Worm (Caenorhabditis elegans) whole organism, young adult: ENCODE measurements around the gene srsx-40.

Source experiments
- B0261.1 ChIP-seq: sonication (generic microtip); optimal IDR thresholded peaks from 2 replicates; lab custom pipeline; 2016; ENCODE audit warnings: mild to moderate bottlenecking, missing genetic modification characterization, moderate library complexity, missing compliant biosample characterization
- F49E8.2 ChIP-seq: sonication (generic microtip); optimal IDR thresholded peaks from 3 replicates; lab custom pipeline; 2017; ENCODE audit warnings: missing genetic modification characterization, mild to moderate bottlenecking, missing compliant biosample characterization, antibody characterized with exemption, moderate library complexity; ENCODE audit not compliant: insufficient read depth
- T07F8.4 ChIP-seq: sonication (generic microtip); optimal IDR thresholded peaks from 2 replicates; lab custom pipeline; 2016; ENCODE audit warnings: mild to moderate bottlenecking, missing genetic modification characterization, moderate library complexity, missing compliant biosample characterization
- ama-1 ChIP-seq, 3 experiments: fragments of 150-350 bp in 1 of 3; sonication (generic microtip) in 2 of 3; optimal IDR thresholded peaks; 2 replicates each; lab custom pipeline; 2014 to 2018; ENCODE audit warnings: missing biosample characterization in 2 of 3, missing genetic modification characterization in 2 of 3, missing genetic modification reagents in 2 of 3
- let-607 ChIP-seq, 2 experiments: fragments of 200-800 bp in 1 of 2; sonication (Bioruptor generic) in 1 of 2; sonication (generic microtip) in 1 of 2; optimal IDR thresholded peaks; 2 replicates each; lab custom pipeline; 2016 to 2018; ENCODE audit warnings: mild to moderate bottlenecking in 2 of 2, missing compliant biosample characterization in 2 of 2, missing genetic modification characterization in 2 of 2, moderate library complexity in 2 of 2, missing genotype in 1 of 2
- madf-6 ChIP-seq: fragments of 200-800 bp; sonication (Bioruptor generic); IDR thresholded peaks from 2 replicates; pipeline ENCODE4 v1.3.6; 2022; ENCODE audit warnings: missing genetic modification reagents, missing genetic modification characterization, missing compliant biosample characterization
- nfya-1 ChIP-seq: sonication (generic microtip); optimal IDR thresholded peaks from 2 replicates; lab custom pipeline; 2017; ENCODE audit warnings: antibody characterized with exemption, missing compliant biosample characterization, missing genetic modification characterization, borderline replicate concordance; ENCODE audit not compliant: insufficient read depth
- repo-1 ChIP-seq: sonication (generic microtip); optimal IDR thresholded peaks from 2 replicates; lab custom pipeline; 2017; ENCODE audit warnings: mild to moderate bottlenecking, missing genetic modification characterization, missing compliant biosample characterization
- snpc-1.3 ChIP-seq: sonication (generic microtip); optimal IDR thresholded peaks from 2 replicates; lab custom pipeline; 2017; ENCODE audit warnings: missing genetic modification characterization, mild to moderate bottlenecking, missing compliant biosample characterization, antibody characterized with exemption, moderate library complexity, missing genotype, missing genetic modification reagents; ENCODE audit not compliant: insufficient read depth
- tlf-1 ChIP-seq: fragments of 200-800 bp; sonication (Bioruptor generic); optimal IDR thresholded peaks from 2 replicates; lab custom pipeline; 2018; ENCODE audit warnings: mild to moderate bottlenecking, missing genetic modification characterization, missing compliant biosample characterization

DNA sequence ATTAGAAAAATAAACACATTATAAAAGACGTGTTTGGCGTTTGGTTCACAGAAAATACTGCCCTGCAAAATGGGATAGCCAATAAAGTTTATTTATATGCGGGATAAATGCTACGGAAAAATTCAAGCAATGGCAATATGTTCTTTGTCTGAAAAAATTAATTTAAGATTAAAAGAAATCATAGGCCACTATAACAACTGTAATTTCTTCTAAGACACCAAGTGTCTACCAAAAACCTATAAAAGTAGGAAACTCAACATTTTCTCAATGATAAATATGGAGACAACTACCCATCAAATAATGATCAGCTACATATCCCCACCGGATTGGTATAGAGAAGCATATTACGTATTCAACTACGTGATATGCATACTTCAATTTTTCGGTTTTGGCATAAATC, 1.9 kb upstream of the srsx-40 start, which contains the start of gene srw-3:
- TF ChIP-seq F49E8.2 (tag; lab: Kevin White, UChicago) = no peak
- TF ChIP-seq T07F8.4 = no peak
- no peak for TF ChIP-seq let-607 (tag; optimal IDR thresholded peaks at IDR 0.05; lab: Kevin White, UChicago)
- TF ChIP-seq nfya-1 (tag; lab: Kevin White, UChicago) = no peak
- TF ChIP-seq tlf-1 (GFP tag; lab: Kevin White, UChicago) = no peak
- TF ChIP-seq snpc-1.3 (tag; lab: Kevin White, UChicago) = no peak
- no peak for TF ChIP-seq B0261.1 (tag; lab: Kevin White, UChicago)
- TF ChIP-seq madf-6 (GFP tag; lab: Robert Waterston, UW) = no peak
- no peak for TF ChIP-seq repo-1 (tag; lab: Kevin White, UChicago)
- TF ChIP-seq ama-1 (optimal IDR thresholded peaks at IDR 0.05; lab: Kevin White, UChicago) = no peak
- TF ChIP-seq ama-1 (GFP tag; optimal IDR thresholded peaks at IDR 0.05; lab: Kevin White, UChicago) = no peak
